Fruit fly (Drosophila melanogaster): ENCODE measurements around the gene betaGlu.

DNA sequence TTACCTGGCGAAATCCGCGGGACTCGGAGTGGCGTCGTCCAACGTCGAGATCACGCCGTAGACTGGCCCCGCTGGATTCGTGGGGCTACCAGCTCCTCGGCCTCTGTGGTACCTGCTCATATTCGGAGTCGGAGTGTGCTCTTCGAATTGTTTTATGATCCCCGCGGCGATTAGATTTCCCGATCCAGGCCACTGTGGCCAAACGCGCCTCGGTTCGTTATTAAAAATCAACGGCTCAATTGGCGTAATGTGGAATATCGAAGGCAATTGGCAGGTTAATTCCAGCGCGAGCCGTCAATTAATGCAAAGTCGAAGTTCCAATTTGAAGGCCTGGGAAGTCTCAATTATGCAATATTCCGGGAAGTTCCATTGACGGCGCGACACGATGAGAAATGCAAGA lies 38.0 kb upstream of the betaGlu start:
- no peak for TF ChIP-seq dsx (GFP tag; optimal IDR thresholded peaks at IDR 0.05; ENCODE audit: poor library complexity, severe bottlenecking)
- no peak for TF ChIP-seq CG6854 (GFP tag; optimal IDR thresholded peaks at IDR 0.05)
- TF ChIP-seq CG11294 (GFP tag; IDR thresholded peaks at IDR 0.05): no peak
- TF ChIP-seq CG3919 (GFP tag; optimal IDR thresholded peaks at IDR 0.05): no peak
- TF ChIP-seq CG4318 (GFP tag; optimal IDR thresholded peaks at IDR 0.05): no peak
- TF ChIP-seq fd85E (GFP tag; optimal IDR thresholded peaks at IDR 0.05): no peak
- TF ChIP-seq Eip75B (GFP tag; optimal IDR thresholded peaks at IDR 0.05): no peak
- no peak for TF ChIP-seq CG31627 (GFP tag; optimal IDR thresholded peaks at IDR 0.05)
- TF ChIP-seq CG16779 (tag; optimal IDR thresholded peaks at IDR 0.05): no peak

Data from whole organism, prepupa.